Fruit fly (Drosophila melanogaster) S2 (cell line): ENCODE results near the gene Pdh.

ENCODE experiments used
- CG8478 ChIP-seq: fragments of >200 bp; optimal IDR thresholded peaks from 2 replicates; lab custom pipeline; 2018
- CTCF ChIP-seq, 2 experiments: fragments of >200 bp; optimal IDR thresholded peaks; 2 replicates each; lab custom pipeline; 2018

dm6 chr3L:16333013-16333412 lies 21.1 kb downstream of the Pdh start, which contains the start of gene CG13056:
- TF ChIP-seq CG8478 (lab: Kevin White, UChicago): no peak
- no peak for TF ChIP-seq CTCF (optimal IDR thresholded peaks at IDR 0.05; lab: Kevin White, UChicago)
